Fruit fly (Drosophila melanogaster) whole organism, pupa: ENCODE measurements around the gene viaf.

Source experiments
- CG10348 ChIP-seq: fragments of 200-800 bp; sonication (Bioruptor generic); IDR thresholded peaks from 2 replicates; pipeline ENCODE4 v1.3.6; 2022; ENCODE audit warnings: missing biosample characterization, missing genetic modification characterization
- CG12605 ChIP-seq: fragments of 200-800 bp; sonication (Bioruptor generic); IDR thresholded peaks from 2 replicates; pipeline ENCODE4 v1.3.6; 2022; ENCODE audit warnings: missing biosample characterization, missing genetic modification characterization
- CG13204 ChIP-seq: fragments of 200-800 bp; sonication (Bioruptor generic); optimal IDR thresholded peaks from 2 replicates; lab custom pipeline; 2018; ENCODE audit warnings: missing biosample characterization, mild to moderate bottlenecking, missing genetic modification characterization, moderate library complexity
- CG14655 ChIP-seq: fragments of 200-800 bp; sonication (Bioruptor generic); optimal IDR thresholded peaks from 3 replicates; lab custom pipeline; 2017; ENCODE audit warnings: mild to moderate bottlenecking, missing biosample characterization, missing genetic modification reagents, missing genetic modification characterization
- CG15710 ChIP-seq: fragments of 200-800 bp; sonication (Bioruptor generic); optimal IDR thresholded peaks from 2 replicates; lab custom pipeline; 2018; ENCODE audit warnings: missing biosample characterization, mild to moderate bottlenecking, missing genetic modification characterization, moderate library complexity
- CG17806 ChIP-seq: fragments of 200-800 bp; sonication (Bioruptor generic); optimal IDR thresholded peaks from 2 replicates; lab custom pipeline; 2018; ENCODE audit warnings: missing biosample characterization, mild to moderate bottlenecking, missing genetic modification characterization, moderate library complexity
- CG32121 ChIP-seq: fragments of 200-800 bp; sonication (Bioruptor generic); IDR thresholded peaks from 2 replicates; pipeline ENCODE4 v1.3.6; 2022; ENCODE audit warnings: missing biosample characterization, missing genetic modification characterization
- CG34367 ChIP-seq: fragments of 200-800 bp; sonication (Bioruptor generic); optimal IDR thresholded peaks from 2 replicates; lab custom pipeline; 2018; ENCODE audit warnings: missing biosample characterization, mild to moderate bottlenecking, missing genetic modification characterization
- CG4496 ChIP-seq: fragments of 200-800 bp; sonication (Bioruptor generic); IDR thresholded peaks from 3 replicates; pipeline ENCODE4 v1.3.6; 2022; ENCODE audit warnings: missing biosample characterization, missing genetic modification characterization
- CG8159 ChIP-seq: fragments of 200-800 bp; sonication (Bioruptor generic); optimal IDR thresholded peaks from 3 replicates; lab custom pipeline; 2018; ENCODE audit warnings: missing biosample characterization, mild to moderate bottlenecking, missing genetic modification characterization, moderate library complexity
- CG8301 ChIP-seq: fragments of 200-800 bp; sonication (Bioruptor generic); optimal IDR thresholded peaks from 2 replicates; lab custom pipeline; 2018; ENCODE audit warnings: missing biosample characterization, mild to moderate bottlenecking, missing genetic modification characterization
- CG9948 ChIP-seq: fragments of 200-800 bp; sonication (Bioruptor generic); optimal IDR thresholded peaks from 2 replicates; lab custom pipeline; 2018; ENCODE audit warnings: missing biosample characterization, mild to moderate bottlenecking, missing genetic modification characterization, moderate library complexity
- D1 ChIP-seq: fragments of 200-800 bp; sonication (Bioruptor generic); optimal IDR thresholded peaks from 2 replicates; lab custom pipeline; 2018; ENCODE audit warnings: missing biosample characterization, mild to moderate bottlenecking, missing genetic modification characterization, moderate library complexity
- EcR ChIP-seq: fragments of 200-800 bp; sonication (Bioruptor generic); optimal IDR thresholded peaks from 3 replicates; lab custom pipeline; 2019; ENCODE audit warnings: missing biosample characterization, missing genetic modification characterization, mild to moderate bottlenecking, moderate library complexity, missing genetic modification reagents
- Ets98B ChIP-seq: fragments of 200-800 bp; sonication (Bioruptor generic); IDR thresholded peaks from 2 replicates; pipeline ENCODE4 v1.3.6; 2022; ENCODE audit warnings: missing biosample characterization, missing genetic modification characterization
- Pif1A ChIP-seq: fragments of 200-800 bp; sonication (Bioruptor generic); optimal IDR thresholded peaks from 3 replicates; lab custom pipeline; 2016; ENCODE audit warnings: missing biosample characterization, missing genetic modification characterization
- Pif1B ChIP-seq: fragments of 200-800 bp; sonication (Bioruptor generic); optimal IDR thresholded peaks from 3 replicates; lab custom pipeline; 2016; ENCODE audit warnings: missing biosample characterization, missing genetic modification characterization
- Snoo ChIP-seq: fragments of 200-800 bp; sonication (Bioruptor generic); optimal IDR thresholded peaks from 3 replicates; lab custom pipeline; 2017; ENCODE audit warnings: missing biosample characterization, mild to moderate bottlenecking, missing genetic modification characterization, inconsistent platforms
- fd96Ca ChIP-seq: fragments of 200-800 bp; sonication (Bioruptor generic); IDR thresholded peaks from 3 replicates; pipeline ENCODE4 v1.3.6; 2022; ENCODE audit warnings: missing biosample characterization, missing genetic modification characterization
- gl ChIP-seq: fragments of 200-800 bp; sonication (Bioruptor generic); optimal IDR thresholded peaks from 2 replicates; lab custom pipeline; 2018; ENCODE audit warnings: missing biosample characterization, mild to moderate bottlenecking, missing genetic modification characterization
- rn ChIP-seq: fragments of 200-800 bp; sonication (Bioruptor generic); IDR thresholded peaks from 2 replicates; pipeline ENCODE4 v1.3.6; 2022; ENCODE audit warnings: missing biosample characterization, missing genetic modification characterization

Gene viaf

dm6 chr3L:12024947-12025346 is 32.0 kb upstream of the viaf start:
- TF ChIP-seq Pif1A (GFP tag; lab: Kevin White, UChicago) (no peak), Snoo (no peak), CG13204 (GFP tag; lab: Kevin White, UChicago) (no peak), CG8301 (tag; lab: Kevin White, UChicago) (peak; percentile 75), CG9948 (tag; lab: Kevin White, UChicago) (no peak), CG34367 (tag; lab: Kevin White, UChicago) (no peak), CG14655 (GFP tag; lab: Kevin White, UChicago) (peak; percentile 46), gl (tag; lab: Kevin White, UChicago) (no peak), CG32121 (GFP tag; lab: Robert Waterston, UW) (no peak), Pif1B (no peak), CG15710 (no peak), CG12605 (GFP tag; lab: Robert Waterston, UW) (no peak), EcR (GFP tag; lab: Kevin White, UChicago) (no peak), CG17806 (tag; lab: Kevin White, UChicago) (no peak), D1 (tag; lab: Kevin White, UChicago) (no peak), Ets98B (GFP tag; lab: Robert Waterston, UW) (peak; percentile 55), CG10348 (GFP tag; lab: Robert Waterston, UW) (no peak), fd96Ca (no peak), CG4496 (GFP tag; lab: Robert Waterston, UW) (peak; percentile 27; the same call in 2 of the 3 replicates), rn (GFP tag; lab: Robert Waterston, UW) (no peak)

- TF ChIP-seq CG15710 (no peak), CG4496 (GFP tag; lab: Robert Waterston, UW) (0 out of 3 replicates have a peak, but pooled peaks have one; percentile 25), CG14655 (GFP tag; lab: Kevin White, UChicago) (peak; percentile 34), Snoo (no peak), CG32121 (GFP tag; lab: Robert Waterston, UW) (peak; percentile 34; the same call in 1 of the 2 replicates), fd96Ca (0 out of 3 replicates have a peak, but pooled peaks have one; percentile 19), CG8301 (tag; lab: Kevin White, UChicago) (peak; percentile 30)
Measured at dm6 chr3L:12023137-12023792, 30.3 kb upstream of the viaf start.

- no peak for TF ChIP-seq CG9948 (tag; lab: Kevin White, UChicago)
- no peak for TF ChIP-seq Ets98B (GFP tag; lab: Robert Waterston, UW)
- TF ChIP-seq CG8301 (tag; lab: Kevin White, UChicago): no peak
- no peak for TF ChIP-seq CG13204 (GFP tag; lab: Kevin White, UChicago)
- no peak for TF ChIP-seq CG8159 (tag; lab: Kevin White, UChicago)
- no peak for TF ChIP-seq CG34367 (tag; lab: Kevin White, UChicago)
- no peak for TF ChIP-seq Pif1B
- no peak for TF ChIP-seq rn (GFP tag; lab: Robert Waterston, UW)
- no peak for TF ChIP-seq Snoo
- no peak for TF ChIP-seq CG4496 (GFP tag; lab: Robert Waterston, UW)
- no peak for TF ChIP-seq CG32121 (GFP tag; lab: Robert Waterston, UW)
Measured at dm6 chr3L:12021903-12022302, 28.9 kb upstream of the viaf start.

- peak; percentile 63; the same call in 1 of the 2 replicates for TF ChIP-seq CG32121 (GFP tag; lab: Robert Waterston, UW)
- no peak for TF ChIP-seq CG13204 (GFP tag; lab: Kevin White, UChicago)
- no peak for TF ChIP-seq CG12605 (GFP tag; lab: Robert Waterston, UW)
- TF ChIP-seq Pif1A (GFP tag; lab: Kevin White, UChicago): peak; percentile 16
- TF ChIP-seq Ets98B (GFP tag; lab: Robert Waterston, UW): peak; percentile 72
- TF ChIP-seq CG4496 (GFP tag; lab: Robert Waterston, UW): peak; percentile 78
- no peak for TF ChIP-seq CG34367 (tag; lab: Kevin White, UChicago)
- no peak for TF ChIP-seq gl (tag; lab: Kevin White, UChicago)
- no peak for TF ChIP-seq CG15710
- TF ChIP-seq EcR (GFP tag; lab: Kevin White, UChicago): no peak
- TF ChIP-seq CG17806 (tag; lab: Kevin White, UChicago): peak; percentile 21
- TF ChIP-seq fd96Ca: 0 out of 3 replicates have a peak, but pooled peaks have one; percentile 25
- peak; percentile 71 for TF ChIP-seq Snoo
- TF ChIP-seq Pif1B: peak; percentile 3
- peak; percentile 20 for TF ChIP-seq CG8159 (tag; lab: Kevin White, UChicago)
- TF ChIP-seq D1 (tag; lab: Kevin White, UChicago): no peak
- TF ChIP-seq CG8301 (tag; lab: Kevin White, UChicago): no peak
- TF ChIP-seq rn (GFP tag; lab: Robert Waterston, UW): peak; percentile 46; the same call in 1 of the 2 replicates
- TF ChIP-seq CG14655 (GFP tag; lab: Kevin White, UChicago): peak; percentile 34
- TF ChIP-seq CG9948 (tag; lab: Kevin White, UChicago): no peak
- TF ChIP-seq CG10348 (GFP tag; lab: Robert Waterston, UW): no peak
- TF ChIP-seq, all 21 proteins: peak for 11
Measured at dm6 chr3L:12016186-12016585, 23.2 kb upstream of the viaf start.

- TF ChIP-seq CG34367 (tag; lab: Kevin White, UChicago) (no peak), EcR (GFP tag; lab: Kevin White, UChicago) (peak; percentile 1), CG10348 (GFP tag; lab: Robert Waterston, UW) (no peak), fd96Ca (no peak), CG9948 (tag; lab: Kevin White, UChicago) (no peak), D1 (tag; lab: Kevin White, UChicago) (no peak), CG17806 (tag; lab: Kevin White, UChicago) (no peak), CG32121 (GFP tag; lab: Robert Waterston, UW) (no peak), Pif1B (no peak), Snoo (peak; percentile 5), CG14655 (GFP tag; lab: Kevin White, UChicago) (no peak), CG13204 (GFP tag; lab: Kevin White, UChicago) (no peak), rn (GFP tag; lab: Robert Waterston, UW) (no peak), gl (tag; lab: Kevin White, UChicago) (peak; percentile 59), Ets98B (GFP tag; lab: Robert Waterston, UW) (no peak)
- TF ChIP-seq, all 21 proteins: peak for 3
Measured at dm6 chr3L:12014272-12014671, 21.3 kb upstream of the viaf start.
